Worm (Caenorhabditis elegans) whole organism, young adult: ENCODE results near the gene K01G5.10.

Experiments
- F55B11.4 ChIP-seq: sonication (generic microtip); optimal IDR thresholded peaks from 2 replicates; lab custom pipeline; 2016; ENCODE audit warnings: missing compliant biosample characterization, missing genetic modification characterization, borderline replicate concordance; ENCODE audit not compliant: insufficient read depth
- ama-1 ChIP-seq, 3 experiments: fragments of 150-350 bp in 1 of 3; sonication (generic microtip) in 2 of 3; optimal IDR thresholded peaks; 2 replicates each; lab custom pipeline; 2014 to 2018; ENCODE audit warnings: missing biosample characterization in 2 of 3, missing genetic modification characterization in 2 of 3, missing genetic modification reagents in 2 of 3
- ceh-27 ChIP-seq: fragments of 200-800 bp; sonication (Bioruptor generic); optimal IDR thresholded peaks from 2 replicates; lab custom pipeline; 2018; ENCODE audit warnings: mild to moderate bottlenecking, missing genetic modification characterization, moderate library complexity, missing compliant biosample characterization
- egl-18 ChIP-seq: fragments of 200-800 bp; sonication (Bioruptor generic); IDR thresholded peaks from 2 replicates; pipeline ENCODE4 v1.3.6; 2022; ENCODE audit warnings: missing genetic modification reagents, missing genetic modification characterization, missing compliant biosample characterization
- him-1 ChIP-seq: sonication (generic microtip); optimal IDR thresholded peaks from 2 replicates; lab custom pipeline; 2016; ENCODE audit warnings: missing genotype, missing genetic modification reagents, missing genetic modification characterization, missing compliant biosample characterization
- hmg-1.2 ChIP-seq: fragments of 200-800 bp; sonication (Bioruptor generic); IDR thresholded peaks from 2 replicates; pipeline ENCODE4 v1.3.6; 2022; ENCODE audit warnings: missing genetic modification reagents, missing genetic modification characterization, missing compliant biosample characterization
- lsy-27 ChIP-seq: sonication (generic microtip); optimal IDR thresholded peaks from 2 replicates; lab custom pipeline; 2017; ENCODE audit warnings: missing genetic modification characterization, mild to moderate bottlenecking, missing compliant biosample characterization, antibody characterized with exemption, missing genotype, borderline replicate concordance; ENCODE audit not compliant: insufficient read depth
- nfya-2 ChIP-seq: fragments of 200-800 bp; sonication (Bioruptor generic); IDR thresholded peaks from 2 replicates; pipeline ENCODE4 v1.3.6; 2022; ENCODE audit warnings: missing genetic modification reagents, missing genetic modification characterization, missing compliant biosample characterization
- unc-62 ChIP-seq: fragments of 150-350 bp; optimal IDR thresholded peaks from 2 replicates; lab custom pipeline; 2014; ENCODE audit warnings: missing biosample characterization, missing genetic modification reagents, missing genetic modification characterization
- zfh-2 ChIP-seq: fragments of 200-800 bp; sonication (Bioruptor generic); conservative IDR thresholded peaks from 2 replicates; pipeline ENCODE4 v1.3.6; 2022; ENCODE audit warnings: missing genetic modification reagents, missing genetic modification characterization, missing compliant biosample characterization

DNA sequence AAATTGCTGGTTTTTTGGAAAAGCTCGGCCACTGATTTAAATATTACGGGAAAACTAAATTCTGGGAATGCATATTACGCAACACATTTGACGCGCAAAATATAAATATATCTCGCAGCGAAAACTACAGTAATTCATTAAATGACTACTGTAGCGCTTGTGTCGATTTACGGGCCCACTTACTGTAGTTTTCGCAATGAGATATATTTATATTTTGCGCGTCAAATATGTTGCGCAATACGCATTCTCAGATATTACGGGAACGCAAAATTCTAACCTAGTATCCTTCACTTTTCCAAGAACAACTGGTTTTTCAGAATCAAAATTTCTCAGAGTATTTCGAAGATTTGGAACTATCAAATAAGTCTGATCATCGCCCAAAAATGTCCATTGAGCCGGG is 48.6 kb downstream of the K01G5.10 start:
- TF ChIP-seq unc-62 (GFP tag; lab: Kevin White, UChicago) (no peak), lsy-27 (tag; lab: Kevin White, UChicago) (no peak), him-1 (tag; lab: Kevin White, UChicago) (no peak), zfh-2 (GFP tag; lab: Robert Waterston, UW) (no peak), F55B11.4 (tag; lab: Kevin White, UChicago) (no peak), hmg-1.2 (GFP tag; lab: Robert Waterston, UW) (no peak), egl-18 (GFP tag; lab: Robert Waterston, UW) (no peak), ceh-27 (no peak), ama-1 (optimal IDR thresholded peaks at IDR 0.05; lab: Kevin White, UChicago) (no peak), ama-1 (GFP tag; optimal IDR thresholded peaks at IDR 0.05; lab: Kevin White, UChicago) (no peak), nfya-2 (GFP tag; lab: Robert Waterston, UW) (no peak)
